Worm (Caenorhabditis elegans) whole organism, young adult: ENCODE results near the gene scl-13.

Source experiments
- gei-17 ChIP-seq: fragments of 200-800 bp; sonication (Bioruptor generic); optimal IDR thresholded peaks from 2 replicates; lab custom pipeline; 2018; ENCODE audit warnings: mild to moderate bottlenecking, missing genetic modification characterization, missing compliant biosample characterization
- unc-130 ChIP-seq: sonication (generic microtip); optimal IDR thresholded peaks from 2 replicates; lab custom pipeline; 2016; ENCODE audit warnings: missing genetic modification reagents, missing genetic modification characterization, missing compliant biosample characterization
- ztf-25 ChIP-seq: fragments of 200-800 bp; sonication (Bioruptor generic); IDR thresholded peaks from 2 replicates; pipeline ENCODE4 v1.3.6; 2022; ENCODE audit warnings: missing genetic modification reagents, missing genetic modification characterization, missing compliant biosample characterization

DNA sequence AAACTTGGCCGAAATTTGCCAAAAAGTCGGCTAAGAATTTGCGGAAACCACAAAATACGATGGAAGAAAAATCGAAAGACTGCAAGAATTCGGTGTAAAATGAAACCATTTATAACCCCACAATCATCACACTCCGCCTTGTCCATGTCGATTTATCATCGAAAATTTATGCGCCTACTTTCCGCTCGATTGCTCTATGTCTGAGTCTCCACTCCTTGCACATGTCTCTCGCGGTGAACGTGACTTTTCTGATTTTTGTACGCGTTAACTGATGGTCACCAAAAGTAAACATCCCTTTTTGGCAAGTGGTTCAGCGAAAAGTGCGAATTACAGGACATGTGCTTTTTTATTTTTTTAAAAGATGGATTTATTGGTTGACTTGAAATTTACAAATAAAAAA is 34.5 kb downstream of the scl-13 start:
- TF ChIP-seq ztf-25 (no peak), gei-17 (no peak), unc-130 (GFP tag; lab: Kevin White, UChicago) (no peak)
